Fruit fly (Drosophila melanogaster) whole organism, prepupa: ENCODE measurements around the gene CG7379.

Experiments
- CG11294 ChIP-seq: fragments of 200-800 bp; sonication (Bioruptor generic); IDR thresholded peaks from 2 replicates; pipeline ENCODE4 v1.3.6; 2022; ENCODE audit warnings: missing biosample characterization, missing genetic modification characterization
- CG11762 ChIP-seq: fragments of 200-800 bp; sonication (Bioruptor generic); optimal IDR thresholded peaks from 3 replicates; lab custom pipeline; 2016; ENCODE audit warnings: missing biosample characterization, missing genetic modification characterization; ENCODE audit not compliant: insufficient read depth
- CG16779 ChIP-seq: fragments of 200-800 bp; sonication (Bioruptor generic); optimal IDR thresholded peaks from 3 replicates; lab custom pipeline; 2017; ENCODE audit warnings: missing biosample characterization, mild to moderate bottlenecking, missing genetic modification characterization
- CG32006 ChIP-seq: fragments of 200-800 bp; sonication (Bioruptor generic); optimal IDR thresholded peaks from 3 replicates; lab custom pipeline; 2017; ENCODE audit warnings: missing biosample characterization, mild to moderate bottlenecking, missing genetic modification characterization
- CG6808 ChIP-seq: fragments of 200-800 bp; sonication (Bioruptor generic); optimal IDR thresholded peaks from 3 replicates; lab custom pipeline; 2017; ENCODE audit warnings: missing biosample characterization, missing genetic modification characterization, mild to moderate bottlenecking, moderate library complexity, missing genetic modification reagents
- CG9139 ChIP-seq: fragments of 200-800 bp; sonication (Bioruptor generic); optimal IDR thresholded peaks from 3 replicates; lab custom pipeline; 2017; ENCODE audit warnings: missing biosample characterization, mild to moderate bottlenecking, missing genetic modification characterization
- Hr39 ChIP-seq: fragments of 200-800 bp; sonication (Bioruptor generic); optimal IDR thresholded peaks from 2 replicates; lab custom pipeline; 2016; ENCODE audit warnings: missing biosample characterization, missing genetic modification characterization
- OdsH ChIP-seq: fragments of 200-800 bp; sonication (Bioruptor generic); optimal IDR thresholded peaks from 3 replicates; lab custom pipeline; 2016; ENCODE audit warnings: missing biosample characterization, missing genetic modification characterization
- Sox14 ChIP-seq: fragments of 200-800 bp; sonication (Bioruptor generic); optimal IDR thresholded peaks from 3 replicates; lab custom pipeline; 2016; ENCODE audit warnings: missing biosample characterization, missing genetic modification characterization
- vri ChIP-seq: fragments of 200-800 bp; sonication (Bioruptor generic); optimal IDR thresholded peaks from 3 replicates; lab custom pipeline; 2016; ENCODE audit warnings: missing biosample characterization, mild to moderate bottlenecking, missing genetic modification characterization

dm6 chr3R:17798211-17798737 lies at the start of gene CG7379:
- TF ChIP-seq Hr39 (GFP tag; lab: Kevin White, UChicago) (no peak), vri (GFP tag; lab: Kevin White, UChicago) (no peak), CG32006 (peak; percentile 66), CG11294 (GFP tag; lab: Robert Waterston, UW) (peak; percentile 40; the same call in 1 of the 2 replicates), CG6808 (peak; percentile 57), Sox14 (GFP tag; lab: Kevin White, UChicago) (peak; percentile 76), CG9139 (no peak), CG11762 (GFP tag; lab: Kevin White, UChicago) (peak; percentile 62), OdsH (GFP tag; lab: Kevin White, UChicago) (peak; percentile 83), CG16779 (tag; lab: Kevin White, UChicago) (no peak)
